Worm (Caenorhabditis elegans) whole organism, young adult: Measurements from ENCODE around the gene C38D9.8.

Source experiments
- C17E4.6 ChIP-seq: fragments of 200-800 bp; sonication (Bioruptor generic); IDR thresholded peaks from 2 replicates; pipeline ENCODE4 v1.3.6; 2022; ENCODE audit warnings: missing genetic modification reagents, missing genetic modification characterization, missing compliant biosample characterization
- ama-1 ChIP-seq, 3 experiments: fragments of 150-350 bp in 1 of 3; sonication (generic microtip) in 2 of 3; optimal IDR thresholded peaks; 2 replicates each; lab custom pipeline; 2014 to 2018; ENCODE audit warnings: missing biosample characterization in 2 of 3, missing genetic modification characterization in 2 of 3, missing genetic modification reagents in 2 of 3
- die-1 ChIP-seq: sonication (generic microtip); optimal IDR thresholded peaks from 2 replicates; lab custom pipeline; 2016; ENCODE audit warnings: missing genotype, mild to moderate bottlenecking, missing genetic modification characterization, missing compliant biosample characterization
- efl-1 ChIP-seq: fragments of 150-350 bp; optimal IDR thresholded peaks from 2 replicates; lab custom pipeline; 2014; ENCODE audit warnings: missing biosample characterization, missing genetic modification reagents, missing genetic modification characterization
- egl-18 ChIP-seq: fragments of 200-800 bp; sonication (Bioruptor generic); IDR thresholded peaks from 2 replicates; pipeline ENCODE4 v1.3.6; 2022; ENCODE audit warnings: missing genetic modification reagents, missing genetic modification characterization, missing compliant biosample characterization
- let-607 ChIP-seq, 2 experiments: fragments of 200-800 bp in 1 of 2; sonication (Bioruptor generic) in 1 of 2; sonication (generic microtip) in 1 of 2; optimal IDR thresholded peaks; 2 replicates each; lab custom pipeline; 2016 to 2018; ENCODE audit warnings: mild to moderate bottlenecking in 2 of 2, missing compliant biosample characterization in 2 of 2, missing genetic modification characterization in 2 of 2, moderate library complexity in 2 of 2, missing genotype in 1 of 2
- pha-4 ChIP-seq: fragments of 150-350 bp; sonication (generic microtip); optimal IDR thresholded peaks from 2 replicates; lab custom pipeline; 2014; ENCODE audit warnings: missing biosample characterization, missing genetic modification reagents, missing genetic modification characterization
- rec-8 ChIP-seq, 2 experiments: sonication (generic microtip); optimal IDR thresholded peaks; 2 replicates each; lab custom pipeline; 2016; ENCODE audit warnings: mild to moderate bottlenecking in 2 of 2, missing genetic modification characterization in 2 of 2, missing genetic modification reagents in 2 of 2, missing genotype in 2 of 2, missing biosample characterization in 1 of 2, missing compliant biosample characterization in 1 of 2, moderate library complexity in 1 of 2

DNA sequence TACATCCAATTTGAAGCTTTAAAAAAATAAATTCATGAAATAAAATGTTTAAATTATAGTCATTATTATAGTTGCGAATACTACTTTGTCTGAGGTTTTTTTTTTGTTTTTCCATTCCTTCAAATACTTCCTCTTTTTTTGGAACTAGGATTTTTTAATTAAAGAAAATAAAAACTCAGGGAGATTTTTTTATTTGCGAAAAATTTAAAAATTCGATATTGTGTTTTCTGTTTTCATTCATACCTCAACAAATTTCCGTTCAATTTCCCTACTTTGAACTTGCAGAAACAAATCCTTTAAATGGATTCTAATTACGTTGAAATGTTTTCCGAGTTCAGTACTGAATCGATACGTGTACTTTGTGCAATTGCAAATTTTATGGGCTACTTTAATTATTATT lies 44.2 kb downstream of the C38D9.8 start, which contains the start of gene srw-32:
- TF ChIP-seq efl-1 (GFP tag; lab: Kevin White, UChicago) (no peak), pha-4 (tag; lab: Kevin White, UChicago) (no peak), rec-8 (tag; optimal IDR thresholded peaks at IDR 0.05; lab: Kevin White, UChicago) (no peak), let-607 (tag; optimal IDR thresholded peaks at IDR 0.05; lab: Kevin White, UChicago) (no peak), egl-18 (GFP tag; lab: Robert Waterston, UW) (no peak), die-1 (tag; lab: Kevin White, UChicago) (no peak), ama-1 (optimal IDR thresholded peaks at IDR 0.05; lab: Kevin White, UChicago) (no peak), ama-1 (GFP tag; optimal IDR thresholded peaks at IDR 0.05; lab: Kevin White, UChicago) (no peak), C17E4.6 (GFP tag; lab: Robert Waterston, UW) (no peak)
